Fruit fly (Drosophila melanogaster): ENCODE data around the gene CG14662.

The CG14662 gene

dm6 chr3R:4992227-4992737, 8.2 kb upstream of the CG14662 start (continued):
- TF ChIP-seq CG4617 (GFP tag; optimal IDR thresholded peaks at IDR 0.05; ENCODE audit: borderline replicate concordance): no peak
- peak; percentile 59 for TF ChIP-seq Sox100B (GFP tag; optimal IDR thresholded peaks at IDR 0.05)
- TF ChIP-seq schlank (tag; optimal IDR thresholded peaks at IDR 0.05): peak; percentile 11
- TF ChIP-seq CG42726 (GFP tag; IDR thresholded peaks at IDR 0.05; ENCODE audit: partially characterized antibody): no peak
- TF ChIP-seq rib (GFP tag; IDR thresholded peaks at IDR 0.05): no peak
- TF ChIP-seq CG9437 (GFP tag; optimal IDR thresholded peaks at IDR 0.05): no peak
- peak; percentile 14 for TF ChIP-seq CG10147 (GFP tag; optimal IDR thresholded peaks at IDR 0.05)
- no peak for TF ChIP-seq emc (GFP tag; optimal IDR thresholded peaks at IDR 0.05)
- TF ChIP-seq gro (GFP tag; optimal IDR thresholded peaks at IDR 0.05): no peak
- no peak for TF ChIP-seq Xbp1 (GFP tag; optimal IDR thresholded peaks at IDR 0.05)
- TF ChIP-seq cwo (GFP tag; optimal IDR thresholded peaks at IDR 0.05): no peak
- TF ChIP-seq mld (GFP tag; IDR thresholded peaks at IDR 0.05; ENCODE audit: partially characterized antibody): no peak
- no peak for TF ChIP-seq Oli (tag; optimal IDR thresholded peaks at IDR 0.05)
- peak; percentile 63 for TF ChIP-seq CG1233 (GFP tag; optimal IDR thresholded peaks at IDR 0.05)
- TF ChIP-seq al (GFP tag; IDR thresholded peaks at IDR 0.05): no peak
- no peak for TF ChIP-seq nerfin-2 (GFP tag; IDR thresholded peaks at IDR 0.05; ENCODE audit: partially characterized antibody)
- peak; percentile 41 for TF ChIP-seq CG8290 (GFP tag; optimal IDR thresholded peaks at IDR 0.05)
- TF ChIP-seq CG8290 (tag; optimal IDR thresholded peaks at IDR 0.05): peak; percentile 24 to 65
- TF ChIP-seq mirr (GFP tag; optimal IDR thresholded peaks at IDR 0.05): peak; percentile 76
- peak; percentile 59 for TF ChIP-seq ac (GFP tag; optimal IDR thresholded peaks at IDR 0.05)
- TF ChIP-seq zfh1 (GFP tag; IDR thresholded peaks at IDR 0.05): peak; percentile 60; the same call in 1 of the 3 replicates
- peak; percentile 68 for TF ChIP-seq CG14441 (GFP tag; IDR thresholded peaks at IDR 0.05)
- no peak for TF ChIP-seq hth (optimal IDR thresholded peaks at IDR 0.05)
- no peak for TF ChIP-seq lov (optimal IDR thresholded peaks at IDR 0.05)
- TF ChIP-seq lov (GFP tag; IDR thresholded peaks at IDR 0.05): peak; percentile 18; the same call in 1 of the 3 replicates
- 0 out of 2 replicates have a peak, but pooled peaks have one; percentile 33 for TF ChIP-seq sob (GFP tag; IDR thresholded peaks at IDR 0.05)
- TF ChIP-seq zen (tag; optimal IDR thresholded peaks at IDR 0.05): peak; percentile 11
- peak; percentile 7; the same call in 1 of the 2 replicates for TF ChIP-seq Ptx1 (GFP tag; IDR thresholded peaks at IDR 0.05)
- no peak for TF ChIP-seq CG10462 (GFP tag; optimal IDR thresholded peaks at IDR 0.05)
- TF ChIP-seq D19A (tag; optimal IDR thresholded peaks at IDR 0.05): peak; percentile 27
- TF ChIP-seq exex (tag; optimal IDR thresholded peaks at IDR 0.05): peak; percentile 16
- TF ChIP-seq jing (GFP tag; optimal IDR thresholded peaks at IDR 0.05): no peak
- 0 out of 4 replicates have a peak, but pooled peaks have one; percentile 49 for TF ChIP-seq chinmo (GFP tag; IDR thresholded peaks at IDR 0.05; ENCODE audit: partially characterized antibody)
- no peak for TF ChIP-seq CG13287 (GFP tag; IDR thresholded peaks at IDR 0.05; ENCODE audit: partially characterized antibody)
- TF ChIP-seq Doc3 (GFP tag; IDR thresholded peaks at IDR 0.05; ENCODE audit: partially characterized antibody): no peak
- no peak for TF ChIP-seq lmd (GFP tag; IDR thresholded peaks at IDR 0.05)
- no peak for TF ChIP-seq CG11085 (GFP tag; IDR thresholded peaks at IDR 0.05)
- no peak for TF ChIP-seq bigmax (GFP tag; optimal IDR thresholded peaks at IDR 0.05)
- no peak for TF ChIP-seq pfk (GFP tag; optimal IDR thresholded peaks at IDR 0.05)
- TF ChIP-seq CG17359 (tag; optimal IDR thresholded peaks at IDR 0.05): peak; percentile 35
- peak; percentile 6 to 32 for TF ChIP-seq chif (GFP tag; optimal IDR thresholded peaks at IDR 0.05)
- TF ChIP-seq chn (GFP tag; optimal IDR thresholded peaks at IDR 0.05): no peak
- no peak for TF ChIP-seq hkb (optimal IDR thresholded peaks at IDR 0.05)
- 0 out of 2 replicates have a peak, but pooled peaks have one; percentile 16 for TF ChIP-seq hkb (GFP tag; IDR thresholded peaks at IDR 0.05)
- TF ChIP-seq CG11247 (GFP tag; IDR thresholded peaks at IDR 0.05): no peak
- no peak for TF ChIP-seq prd (optimal IDR thresholded peaks at IDR 0.05)
- 0 out of 3 replicates have a peak, but pooled peaks have one; percentile 16 for TF ChIP-seq prd (GFP tag; IDR thresholded peaks at IDR 0.05)
- TF ChIP-seq ap (GFP tag; IDR thresholded peaks at IDR 0.05): 0 out of 2 replicates have a peak, but pooled peaks have one; percentile 12
- peak; percentile 45 for TF ChIP-seq Bdp1 (GFP tag; optimal IDR thresholded peaks at IDR 0.05)
- TF ChIP-seq CG11723 (GFP tag; optimal IDR thresholded peaks at IDR 0.05): peak; percentile 9
- TF ChIP-seq MESR4 (GFP tag; optimal IDR thresholded peaks at IDR 0.05): no peak
